Worm (Caenorhabditis elegans): ENCODE results near the gene T15H9.5.

Gene T15H9.5

ce11 chrII:9624110-9624695, 13.0 kb upstream of the T15H9.5 start, which contains the start of the genes dnj-20 and ZK1307.8:
Gene dnj-20, minus strand, starts transcription at chrII:9624176.
Gene ZK1307.8, plus strand, starts transcription at chrII:9624613.
- TF ChIP-seq fkh-6 (tag; optimal IDR thresholded peaks at IDR 0.05) (no peak), elt-2 (tag; optimal IDR thresholded peaks at IDR 0.05) (peak; percentile 9), unc-42 (tag; optimal IDR thresholded peaks at IDR 0.05) (no peak), ceh-9 (tag; optimal IDR thresholded peaks at IDR 0.05) (no peak)

DNA sequence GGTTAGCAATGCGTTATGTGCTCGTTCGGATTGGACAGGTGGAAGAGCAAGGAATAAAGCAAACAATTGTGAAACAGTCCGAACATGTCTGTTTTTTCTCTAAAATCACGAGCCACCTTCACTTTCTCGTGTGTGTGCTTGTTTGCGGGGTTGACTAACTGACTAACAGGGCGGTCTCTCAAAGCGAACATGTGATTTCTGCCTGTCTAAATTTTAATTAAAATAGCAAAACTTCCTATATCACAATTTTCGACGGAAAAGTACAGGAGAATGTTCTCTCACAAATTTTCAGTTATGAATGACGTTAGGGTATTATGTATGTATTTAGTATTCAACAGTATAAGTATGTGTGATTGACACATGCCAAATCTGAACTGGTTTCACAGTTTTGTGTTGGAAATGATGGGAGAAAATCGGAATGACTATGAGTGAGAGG, 10.7 kb upstream of the T15H9.5 start:
- TF ChIP-seq ceh-14 (tag; optimal IDR thresholded peaks at IDR 0.05) = no peak
- no peak for TF ChIP-seq unc-3 (GFP tag; conservative IDR thresholded peaks at IDR 0.05)
- no peak for TF ChIP-seq unc-3 (tag; optimal IDR thresholded peaks at IDR 0.05)
- TF ChIP-seq elt-2 (tag; optimal IDR thresholded peaks at IDR 0.05) = no peak
- TF ChIP-seq hlh-13 (GFP tag; optimal IDR thresholded peaks at IDR 0.05) = no peak
- TF ChIP-seq madf-2 (tag; optimal IDR thresholded peaks at IDR 0.05) = no peak
- no peak for TF ChIP-seq ceh-2 (tag; optimal IDR thresholded peaks at IDR 0.05)
- TF ChIP-seq fkh-6 (tag; optimal IDR thresholded peaks at IDR 0.05) = no peak
- TF ChIP-seq tbx-7 (tag; optimal IDR thresholded peaks at IDR 0.05) = no peak
- no peak for TF ChIP-seq sdc-2 (tag; optimal IDR thresholded peaks at IDR 0.05)
- no peak for TF ChIP-seq npax-4 (tag; optimal IDR thresholded peaks at IDR 0.05)
- no peak for TF ChIP-seq fax-1 (tag; optimal IDR thresholded peaks at IDR 0.05)
- no peak for TF ChIP-seq ahr-1 (tag; optimal IDR thresholded peaks at IDR 0.05)
- no peak for TF ChIP-seq ceh-6 (GFP tag; optimal IDR thresholded peaks at IDR 0.05)
- TF ChIP-seq zip-5 (tag; optimal IDR thresholded peaks at IDR 0.05) = no peak
- TF ChIP-seq ama-1 (optimal IDR thresholded peaks at IDR 0.05) = no peak
- TF ChIP-seq unc-86 (tag; optimal IDR thresholded peaks at IDR 0.05) = no peak
- TF ChIP-seq gmeb-2 (tag; optimal IDR thresholded peaks at IDR 0.05) = no peak
- TF ChIP-seq pha-4 (tag; optimal IDR thresholded peaks at IDR 0.05) = no peak
- no peak for TF ChIP-seq lin-11 (tag; optimal IDR thresholded peaks at IDR 0.05)
- no peak for TF ChIP-seq ceh-34 (tag; optimal IDR thresholded peaks at IDR 0.05)

- TF ChIP-seq fkh-10 (GFP tag; optimal IDR thresholded peaks at IDR 0.05) = no peak
- TF ChIP-seq fkh-6 (tag; optimal IDR thresholded peaks at IDR 0.05) = no peak
- no peak for TF ChIP-seq ceh-14 (tag; optimal IDR thresholded peaks at IDR 0.05)
- TF ChIP-seq hlh-30 (tag; optimal IDR thresholded peaks at IDR 0.05; ENCODE audit: insufficient read depth) = no peak
- peak; percentile 26 for TF ChIP-seq nfya-1 (tag; optimal IDR thresholded peaks at IDR 0.05)
- no peak for TF ChIP-seq ceh-45 (GFP tag; IDR thresholded peaks at IDR 0.05)
- no peak for TF ChIP-seq ceh-24 (tag; optimal IDR thresholded peaks at IDR 0.05)
- TF ChIP-seq madf-2 (tag; optimal IDR thresholded peaks at IDR 0.05) = no peak
- no peak for TF ChIP-seq hlh-6 (tag; optimal IDR thresholded peaks at IDR 0.05)
- no peak for TF ChIP-seq pqm-1 (tag; optimal IDR thresholded peaks at IDR 0.05)
- TF ChIP-seq tbx-2 (tag; optimal IDR thresholded peaks at IDR 0.05) = no peak
- no peak for TF ChIP-seq odd-2 (tag; optimal IDR thresholded peaks at IDR 0.05)
- no peak for TF ChIP-seq ahr-1 (tag; optimal IDR thresholded peaks at IDR 0.05)
- no peak for TF ChIP-seq dmd-4 (tag; optimal IDR thresholded peaks at IDR 0.05; ENCODE audit: borderline replicate concordance)
- no peak for TF ChIP-seq zip-5 (tag; optimal IDR thresholded peaks at IDR 0.05)
- peak; percentile 83 for TF ChIP-seq ceh-18 (tag; optimal IDR thresholded peaks at IDR 0.05)
- TF ChIP-seq unc-55 (GFP tag; optimal IDR thresholded peaks at IDR 0.05) = peak; percentile 88
- no peak for TF ChIP-seq lim-6 (tag; optimal IDR thresholded peaks at IDR 0.05)
- no peak for TF ChIP-seq syd-9 (tag; optimal IDR thresholded peaks at IDR 0.05)
- TF ChIP-seq rnt-1 (tag; optimal IDR thresholded peaks at IDR 0.05) = peak; percentile 24
- no peak for TF ChIP-seq K02D7.2 (tag; optimal IDR thresholded peaks at IDR 0.05)
- no peak for TF ChIP-seq mec-3 (tag; optimal IDR thresholded peaks at IDR 0.05; ENCODE audit: borderline replicate concordance)
- no peak for TF ChIP-seq C38D4.7 (GFP tag; optimal IDR thresholded peaks at IDR 0.05)
- TF ChIP-seq ttx-3 (tag; optimal IDR thresholded peaks at IDR 0.05) = no peak
- no peak for TF ChIP-seq dve-1 (tag; optimal IDR thresholded peaks at IDR 0.05)
These were observed 9.9 kb upstream of the T15H9.5 start for ce11 chrII:9621121-9621520.
